Worm (Caenorhabditis elegans): ENCODE data around the gene lin-46.

The lin-46 gene

DNA sequence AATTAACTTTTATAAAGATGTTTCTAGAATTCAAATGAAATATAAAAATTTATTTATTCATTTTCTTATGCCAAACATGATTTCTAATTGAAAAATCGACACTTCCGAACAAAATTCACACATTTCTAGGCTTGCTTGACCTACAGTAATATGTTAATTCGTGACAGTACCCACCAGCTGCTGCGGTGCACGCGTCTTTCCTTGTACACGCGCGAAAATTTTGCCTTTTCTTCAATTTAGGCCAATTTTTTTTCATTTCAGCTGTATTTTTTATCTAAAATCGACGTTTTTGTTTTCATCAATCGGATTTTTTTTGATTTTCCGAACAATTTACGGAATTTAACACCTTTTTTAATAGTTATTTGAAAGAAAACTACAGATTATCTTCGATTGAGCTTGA is 31.4 kb downstream of the lin-46 start (continued):
- TF ChIP-seq snpc-1.1 (tag; optimal IDR thresholded peaks at IDR 0.05; ENCODE audit: insufficient read depth) (peak; percentile 37), unc-130 (GFP tag; optimal IDR thresholded peaks at IDR 0.05) (peak; percentile 12), attf-3 (GFP tag; conservative IDR thresholded peaks at IDR 0.05) (peak; percentile 34; the same call in 1 of the 2 replicates), ceh-91 (GFP tag; IDR thresholded peaks at IDR 0.05) (peak; percentile 86), tbx-9 (tag; optimal IDR thresholded peaks at IDR 0.05; ENCODE audit: borderline replicate concordance) (no peak), dpl-1 (GFP tag; optimal IDR thresholded peaks at IDR 0.05) (peak; percentile 91), hmg-1.2 (GFP tag; IDR thresholded peaks at IDR 0.05) (peak; percentile 29; the same call in 1 of the 2 replicates), unc-62 (GFP tag; optimal IDR thresholded peaks at IDR 0.05) (no peak), ekl-4 (GFP tag; IDR thresholded peaks at IDR 0.05) (no peak), F49E8.2 (tag; optimal IDR thresholded peaks at IDR 0.05; ENCODE audit: insufficient read depth) (peak; percentile 87), rcor-1 (GFP tag; IDR thresholded peaks at IDR 0.05) (peak; percentile 54; the same call in 1 of the 2 replicates), Y53G8AR.9 (GFP tag; conservative IDR thresholded peaks at IDR 0.05) (no peak), snpc-4 (GFP tag; optimal IDR thresholded peaks at IDR 0.05) (no peak), snpc-4 (tag; optimal IDR thresholded peaks at IDR 0.05) (peak in 1 of 4 experiments; percentile 55), Y95B8A.8 (GFP tag; IDR thresholded peaks at IDR 0.05) (0 out of 2 replicates have a peak, but pooled peaks have one; percentile 52), cebp-2 (GFP tag; IDR thresholded peaks at IDR 0.05) (no peak), lin-35 (GFP tag; optimal IDR thresholded peaks at IDR 0.05) (no peak), rpc-1 (optimal IDR thresholded peaks at IDR 0.05) (no peak), rpc-1 (tag; optimal IDR thresholded peaks at IDR 0.05) (peak; percentile 4)

DNA sequence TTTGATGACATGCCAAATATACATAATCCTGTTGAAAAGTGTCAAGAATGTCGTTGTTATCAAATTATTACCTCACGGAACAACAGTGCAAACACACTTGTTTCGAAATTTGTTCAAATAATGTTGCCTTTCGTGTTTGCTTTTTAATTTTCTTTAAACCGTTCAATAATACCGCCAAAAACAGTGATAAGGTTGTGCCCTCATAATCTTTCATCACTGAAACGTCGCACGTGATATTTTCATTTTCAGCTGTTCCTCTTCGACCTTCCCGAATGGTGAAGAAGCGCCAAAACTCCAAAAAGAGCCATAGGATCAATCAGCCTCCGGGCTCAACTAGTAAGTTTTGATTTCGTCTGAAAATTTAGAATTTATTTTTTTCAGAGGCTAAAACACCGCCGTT is 33.4 kb downstream of the lin-46 start, which contains the start of gene inft-2:
Gene inft-2, plus strand, starts transcription at position 248 of the 400 bp plus-strand sequence.
- TF ChIP-seq unc-62 (GFP tag; optimal IDR thresholded peaks at IDR 0.05): peak; percentile 40
- TF ChIP-seq nhr-80 (tag; optimal IDR thresholded peaks at IDR 0.05): peak; percentile 71
- no peak for TF ChIP-seq hrde-1 (tag; optimal IDR thresholded peaks at IDR 0.05; ENCODE audit: borderline replicate concordance)
- peak; percentile 65; the same call in 1 of the 2 replicates for TF ChIP-seq cebp-1 (GFP tag; IDR thresholded peaks at IDR 0.05)
- TF ChIP-seq cebp-1 (tag; optimal IDR thresholded peaks at IDR 0.05): no peak
- no peak for TF ChIP-seq ztf-6 (GFP tag; IDR thresholded peaks at IDR 0.05)

DNA sequence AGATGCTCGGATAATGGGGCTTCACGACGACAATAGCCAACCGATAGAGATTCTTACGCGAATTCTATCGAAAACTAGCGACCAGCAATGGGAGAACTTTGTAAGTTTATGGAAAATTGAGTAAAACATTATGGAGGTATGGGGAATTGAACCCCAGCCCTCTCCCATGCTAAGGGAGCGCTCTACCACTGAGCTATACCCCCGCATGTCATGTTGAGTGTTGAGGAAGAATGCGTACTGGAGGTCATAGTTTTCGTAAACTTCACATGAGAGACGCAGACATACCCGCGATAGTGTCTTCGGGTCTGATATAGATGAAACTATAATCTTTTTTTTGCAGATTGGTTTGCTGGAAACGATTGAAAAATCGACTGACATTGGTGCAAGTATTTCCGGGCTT is 34.7 kb downstream of the lin-46 start:
- TF ChIP-seq ztf-28 (GFP tag; IDR thresholded peaks at IDR 0.05) (no peak), ztf-26 (tag; optimal IDR thresholded peaks at IDR 0.05) (peak; percentile 51), nfya-1 (tag; optimal IDR thresholded peaks at IDR 0.05; ENCODE audit: borderline replicate concordance, insufficient read depth) (no peak), repo-1 (tag; optimal IDR thresholded peaks at IDR 0.05) (peak; percentile 86), nfyb-1 (GFP tag; IDR thresholded peaks at IDR 0.05) (peak; percentile 85), T26A5.8 (tag; optimal IDR thresholded peaks at IDR 0.05) (no peak), F22D6.2 (tag; optimal IDR thresholded peaks at IDR 0.05) (no peak), B0035.1 (tag; optimal IDR thresholded peaks at IDR 0.05) (peak; percentile 17), Y56A3A.18 (GFP tag; IDR thresholded peaks at IDR 0.05) (peak; percentile 39; the same call in 1 of the 2 replicates), attf-6 (GFP tag; IDR thresholded peaks at IDR 0.05) (no peak), egrh-3 (GFP tag; IDR thresholded peaks at IDR 0.05) (no peak), snpc-4 (GFP tag; optimal IDR thresholded peaks at IDR 0.05) (peak; percentile 49), snpc-4 (tag; optimal IDR thresholded peaks at IDR 0.05) (peak in 3 of 4 experiments; percentile 52 to 73 (median 61)), ztf-18 (tag; optimal IDR thresholded peaks at IDR 0.05) (peak; percentile 62), Y53F4B.3 (GFP tag; IDR thresholded peaks at IDR 0.05) (no peak), sea-2 (GFP tag; IDR thresholded peaks at IDR 0.05) (no peak), let-607 (tag; optimal IDR thresholded peaks at IDR 0.05) (peak; percentile 10 to 55), efl-1 (GFP tag; optimal IDR thresholded peaks at IDR 0.05) (no peak), somi-1 (GFP tag; optimal IDR thresholded peaks at IDR 0.05) (peak; percentile 46), lin-35 (GFP tag; optimal IDR thresholded peaks at IDR 0.05) (peak in 1 of 3 experiments; percentile 56), lir-1 (GFP tag; conservative IDR thresholded peaks at IDR 0.05) (0 out of 2 replicates have a peak, but pooled peaks have one; percentile 42), bed-1 (GFP tag; IDR thresholded peaks at IDR 0.05) (no peak), F37B4.10 (GFP tag; IDR thresholded peaks at IDR 0.05) (no peak), C17E4.6 (GFP tag; IDR thresholded peaks at IDR 0.05) (peak; percentile 32; the same call in 1 of the 2 replicates), F39B2.1 (GFP tag; IDR thresholded peaks at IDR 0.05) (no peak)
